Fruit fly (Drosophila melanogaster): Measurements from ENCODE around the gene CG42613.

CG42613 gene

dm6 chr3R:18917976-18918871 is 10.8 kb upstream of the CG42613 start (continued):
- TF ChIP-seq Ets65A (GFP tag) (peak; percentile 6), Drgx (GFP tag; IDR thresholded peaks at IDR 0.05) (peak; percentile 16; the same call in 1 of the 2 replicates), CG8924 (tag; optimal IDR thresholded peaks at IDR 0.05) (peak; percentile 23), Dll (GFP tag; IDR thresholded peaks at IDR 0.05; ENCODE audit: partially characterized antibody) (no peak), Nf-YC (tag; optimal IDR thresholded peaks at IDR 0.05) (peak; percentile 26), CG10462 (GFP tag; optimal IDR thresholded peaks at IDR 0.05) (no peak), CG5245 (GFP tag; optimal IDR thresholded peaks at IDR 0.05) (no peak), CG10147 (GFP tag; optimal IDR thresholded peaks at IDR 0.05) (no peak), CG17568 (GFP tag; optimal IDR thresholded peaks at IDR 0.05) (peak; percentile 29), CG11504 (tag; optimal IDR thresholded peaks at IDR 0.05) (peak; percentile 58), da (GFP tag; optimal IDR thresholded peaks at IDR 0.05) (peak; percentile 4), row (GFP tag; IDR thresholded peaks at IDR 0.05) (peak; percentile 11; the same call in 1 of the 3 replicates), CG31224 (GFP tag; IDR thresholded peaks at IDR 0.05) (peak; percentile 89), Sry-δ (GFP tag; optimal IDR thresholded peaks at IDR 0.05) (no peak), BtbVII (GFP tag; optimal IDR thresholded peaks at IDR 0.05) (peak; percentile 26), nau (GFP tag; optimal IDR thresholded peaks at IDR 0.05) (peak; percentile 60), knrl (GFP tag; IDR thresholded peaks at IDR 0.05; ENCODE audit: partially characterized antibody) (peak; percentile 16; the same call in 1 of the 3 replicates), CG6765 (GFP tag; optimal IDR thresholded peaks at IDR 0.05) (peak; percentile 1), Fer1 (GFP tag; optimal IDR thresholded peaks at IDR 0.05) (peak; percentile 68), Meics (GFP tag; optimal IDR thresholded peaks at IDR 0.05) (peak; percentile 2), slou (GFP tag; optimal IDR thresholded peaks at IDR 0.05) (no peak), ewg (GFP tag; optimal IDR thresholded peaks at IDR 0.05) (no peak), cwo (GFP tag; optimal IDR thresholded peaks at IDR 0.05) (peak; percentile 38), CG3163 (GFP tag; optimal IDR thresholded peaks at IDR 0.05) (peak; percentile 45), E2f2 (GFP tag; IDR thresholded peaks at IDR 0.05) (0 out of 2 replicates have a peak, but pooled peaks have one; percentile 24), CG3281 (GFP tag; optimal IDR thresholded peaks at IDR 0.05) (peak; percentile 59), CG17912 (GFP tag; optimal IDR thresholded peaks at IDR 0.05) (peak; percentile 16), vvl (GFP tag; IDR thresholded peaks at IDR 0.05) (peak; percentile 51; the same call in 1 of the 2 replicates), CG17612 (GFP tag; IDR thresholded peaks at IDR 0.05) (no peak), CG6683 (GFP tag; optimal IDR thresholded peaks at IDR 0.05) (no peak), CG10321 (GFP tag; IDR thresholded peaks at IDR 0.05) (no peak), sob (GFP tag; IDR thresholded peaks at IDR 0.05) (peak; percentile 43; the same call in 1 of the 2 replicates), Med (GFP tag) (peak; percentile 90), dpn (GFP tag; optimal IDR thresholded peaks at IDR 0.05) (peak in 1 of 2 experiments; percentile 41), CG2678 (tag; optimal IDR thresholded peaks at IDR 0.05) (peak; percentile 11), z (GFP tag; IDR thresholded peaks at IDR 0.05) (0 out of 3 replicates have a peak, but pooled peaks have one; percentile 28), sug (tag; optimal IDR thresholded peaks at IDR 0.05) (peak; percentile 9), zen2 (GFP tag; IDR thresholded peaks at IDR 0.05; ENCODE audit: partially characterized antibody) (peak; percentile 41; the same call in 1 of the 3 replicates), chinmo (GFP tag; IDR thresholded peaks at IDR 0.05; ENCODE audit: partially characterized antibody) (peak; percentile 94), disco-r (GFP tag; optimal IDR thresholded peaks at IDR 0.05) (peak; percentile 5), unc-4 (GFP tag; IDR thresholded peaks at IDR 0.05; ENCODE audit: partially characterized antibody) (0 out of 2 replicates have a peak, but pooled peaks have one; percentile 16), abd-A (tag; optimal IDR thresholded peaks at IDR 0.05) (peak; percentile 46), CG17361 (GFP tag; IDR thresholded peaks at IDR 0.05) (0 out of 3 replicates have a peak, but pooled peaks have one; percentile 21), CG10654 (GFP tag; optimal IDR thresholded peaks at IDR 0.05) (no peak), Hand (GFP tag; optimal IDR thresholded peaks at IDR 0.05) (peak; percentile 7), CG12659 (GFP tag; optimal IDR thresholded peaks at IDR 0.05) (peak; percentile 9), CG4360 (GFP tag; IDR thresholded peaks at IDR 0.05) (peak; percentile 43)
